Fruit fly (Drosophila melanogaster): ENCODE measurements around the gene CG17746.

Gene CG17746

dm6 chr3L:3239785-3240596 lies 613 bp upstream of the CG17746 start (continued):
- TF ChIP-seq E2f1 (GFP tag; IDR thresholded peaks at IDR 0.05) (0 out of 2 replicates have a peak, but pooled peaks have one; percentile 2), CG12769 (tag; optimal IDR thresholded peaks at IDR 0.05) (peak; percentile 20), fd96Cb (tag; optimal IDR thresholded peaks at IDR 0.05) (no peak), exex (tag; optimal IDR thresholded peaks at IDR 0.05) (peak; percentile 76), Nf-YC (tag; optimal IDR thresholded peaks at IDR 0.05) (no peak), Doc3 (GFP tag; IDR thresholded peaks at IDR 0.05; ENCODE audit: partially characterized antibody) (no peak), CG5953 (GFP tag; IDR thresholded peaks at IDR 0.05) (no peak), org-1 (GFP tag; optimal IDR thresholded peaks at IDR 0.05) (no peak), CG7745 (tag; optimal IDR thresholded peaks at IDR 0.05) (peak; percentile 50), lbe (GFP tag; optimal IDR thresholded peaks at IDR 0.05) (peak; percentile 44), HmgZ (tag; optimal IDR thresholded peaks at IDR 0.05) (peak; percentile 23), CG13424 (tag; optimal IDR thresholded peaks at IDR 0.05) (no peak), sob (GFP tag; IDR thresholded peaks at IDR 0.05) (no peak), CG15269 (tag; optimal IDR thresholded peaks at IDR 0.05) (peak; percentile 22), wdn (GFP tag; IDR thresholded peaks at IDR 0.05) (no peak), PHDP (tag; optimal IDR thresholded peaks at IDR 0.05) (peak; percentile 34), Ada2b (GFP tag; IDR thresholded peaks at IDR 0.05) (no peak), NFAT (GFP tag; IDR thresholded peaks at IDR 0.05) (no peak), CG2120 (GFP tag; optimal IDR thresholded peaks at IDR 0.05) (no peak)

DNA sequence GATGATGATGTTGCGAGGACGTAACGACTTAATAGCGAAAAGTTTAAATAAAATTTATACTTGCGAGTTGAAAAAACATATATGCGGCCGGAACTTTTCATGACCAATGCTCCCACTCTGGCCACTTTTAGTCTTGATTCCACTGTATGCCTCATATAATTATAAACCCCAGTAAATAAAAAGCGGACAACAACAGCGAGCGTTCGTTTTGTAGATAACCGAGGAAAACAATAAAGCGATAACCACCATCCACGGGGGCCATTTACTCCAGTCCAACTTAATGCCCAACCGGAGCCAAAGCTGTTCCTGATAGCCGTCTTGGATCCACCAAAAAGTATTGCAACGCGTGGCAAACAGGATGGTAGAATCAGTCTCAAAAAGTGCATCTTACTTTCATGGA lies 3.1 kb downstream of the CG17746 start:
- TF ChIP-seq CG2199 (GFP tag; IDR thresholded peaks at IDR 0.05) (peak; percentile 64; the same call in 1 of the 3 replicates), eyg (GFP tag; optimal IDR thresholded peaks at IDR 0.05) (no peak), ATbp (GFP tag; optimal IDR thresholded peaks at IDR 0.05) (no peak), Med (GFP tag) (peak; percentile 20), corto (GFP tag; optimal IDR thresholded peaks at IDR 0.05) (no peak), Abd-B (GFP tag; optimal IDR thresholded peaks at IDR 0.05) (no peak), grau (tag; optimal IDR thresholded peaks at IDR 0.05) (peak; percentile 4), crp (GFP tag; optimal IDR thresholded peaks at IDR 0.05) (no peak), jigr1 (GFP tag; IDR thresholded peaks at IDR 0.05) (no peak), CoRest (tag; optimal IDR thresholded peaks at IDR 0.05) (no peak), cg (GFP tag; optimal IDR thresholded peaks at IDR 0.05) (no peak), CG15073 (GFP tag; optimal IDR thresholded peaks at IDR 0.05) (no peak), run (tag; optimal IDR thresholded peaks at IDR 0.05) (no peak), hbn (GFP tag; IDR thresholded peaks at IDR 0.05; ENCODE audit: partially characterized antibody) (no peak), CG10543 (GFP tag; optimal IDR thresholded peaks at IDR 0.05) (peak; percentile 8), repo (GFP tag; optimal IDR thresholded peaks at IDR 0.05) (no peak), CG6654 (GFP tag; optimal IDR thresholded peaks at IDR 0.05) (no peak), psq (GFP tag; optimal IDR thresholded peaks at IDR 0.05) (no peak), CG2120 (GFP tag; optimal IDR thresholded peaks at IDR 0.05) (no peak), ase (GFP tag; IDR thresholded peaks at IDR 0.05) (no peak), gcm (GFP tag; optimal IDR thresholded peaks at IDR 0.05) (no peak), Opbp (GFP tag; IDR thresholded peaks at IDR 0.05; ENCODE audit: partially characterized antibody) (no peak), luna (GFP tag; optimal IDR thresholded peaks at IDR 0.05) (no peak), tio (GFP tag; optimal IDR thresholded peaks at IDR 0.05) (no peak), pnt (GFP tag; optimal IDR thresholded peaks at IDR 0.05) (no peak), CG3995 (GFP tag; optimal IDR thresholded peaks at IDR 0.05) (no peak), CG8944 (GFP tag; optimal IDR thresholded peaks at IDR 0.05) (no peak), ssp (GFP tag; IDR thresholded peaks at IDR 0.05) (no peak), Ravus (GFP tag; IDR thresholded peaks at IDR 0.05) (no peak), CG7987 (GFP tag; optimal IDR thresholded peaks at IDR 0.05) (no peak), CG1647 (GFP tag; optimal IDR thresholded peaks at IDR 0.05) (no peak), E2f1 (GFP tag; IDR thresholded peaks at IDR 0.05) (no peak)

Measured in whole organism, embryonic.